Worm (Caenorhabditis elegans): ENCODE measurements around the gene nduf-9.

ce11 chrIII:3258306-3258705 lies 9.9 kb upstream of the nduf-9 start, which contains the start of gene nspg-7.2:
- TF ChIP-seq egl-27 (tag; optimal IDR thresholded peaks at IDR 0.05) (no peak), ceh-16 (tag; optimal IDR thresholded peaks at IDR 0.05) (no peak), zag-1 (tag; optimal IDR thresholded peaks at IDR 0.05) (no peak), ama-1 (optimal IDR thresholded peaks at IDR 0.05) (no peak), lin-13 (GFP tag; optimal IDR thresholded peaks at IDR 0.05) (no peak), snpc-4 (tag; optimal IDR thresholded peaks at IDR 0.05) (no peak), C34F6.9 (tag; optimal IDR thresholded peaks at IDR 0.05) (no peak), nhr-11 (tag; optimal IDR thresholded peaks at IDR 0.05) (no peak), mab-5 (tag; optimal IDR thresholded peaks at IDR 0.05) (no peak), skn-1 (tag; optimal IDR thresholded peaks at IDR 0.05) (no peak), lsy-2 (tag; optimal IDR thresholded peaks at IDR 0.05) (no peak), unc-62 (GFP tag; optimal IDR thresholded peaks at IDR 0.05) (no peak), alr-1 (tag; optimal IDR thresholded peaks at IDR 0.05) (no peak)

Data from whole organism, L2 larva.